Worm (Caenorhabditis elegans): ENCODE data around the gene snr-3.

The snr-3 gene

ce11 chrII:6489711-6490184 is at the start of gene snr-3, which contains the start of gene rsp-5:
Gene snr-3 (minus strand): TSS chrII:6489761.
Gene rsp-5 (plus strand): TSS chrII:6490165.
- TF ChIP-seq nhr-71 (tag; optimal IDR thresholded peaks at IDR 0.05) (peak; percentile 81), mab-9 (GFP tag; IDR thresholded peaks at IDR 0.05) (no peak), pag-3 (tag; optimal IDR thresholded peaks at IDR 0.05; ENCODE audit: borderline replicate concordance, insufficient read depth) (no peak), blmp-1 (tag; optimal IDR thresholded peaks at IDR 0.05) (peak; percentile 77), nhr-19 (GFP tag; conservative IDR thresholded peaks at IDR 0.05) (peak; percentile 74), snpc-4 (tag; optimal IDR thresholded peaks at IDR 0.05) (peak; percentile 57), jun-1 (tag; optimal IDR thresholded peaks at IDR 0.05) (peak; percentile 33), vab-15 (tag; optimal IDR thresholded peaks at IDR 0.05) (no peak), C16A3.4 (tag; optimal IDR thresholded peaks at IDR 0.05) (peak; percentile 76), efl-3 (GFP tag; optimal IDR thresholded peaks at IDR 0.05) (no peak), nhr-90 (tag; optimal IDR thresholded peaks at IDR 0.05; ENCODE audit: poor library complexity) (peak; percentile 51), ces-1 (GFP tag; optimal IDR thresholded peaks at IDR 0.05) (no peak), lir-3 (tag; optimal IDR thresholded peaks at IDR 0.05; ENCODE audit: poor library complexity) (no peak), hlh-4 (tag; optimal IDR thresholded peaks at IDR 0.05) (no peak), swsn-7 (tag; optimal IDR thresholded peaks at IDR 0.05) (peak; percentile 52), lin-13 (GFP tag; optimal IDR thresholded peaks at IDR 0.05) (peak; percentile 67), zag-1 (tag; optimal IDR thresholded peaks at IDR 0.05) (no peak), pax-3 (tag; optimal IDR thresholded peaks at IDR 0.05) (no peak), nhr-77 (tag; optimal IDR thresholded peaks at IDR 0.05) (peak; percentile 68), hlh-17 (GFP tag; optimal IDR thresholded peaks at IDR 0.05; ENCODE audit: borderline replicate concordance) (no peak), hpl-2 (GFP tag; optimal IDR thresholded peaks at IDR 0.05) (no peak), dpl-1 (GFP tag; optimal IDR thresholded peaks at IDR 0.05) (peak; percentile 71 to 86 (median 80)), nhr-11 (tag; optimal IDR thresholded peaks at IDR 0.05) (no peak), tbx-2 (tag; optimal IDR thresholded peaks at IDR 0.05) (peak; percentile 51), egl-13 (tag; optimal IDR thresholded peaks at IDR 0.05) (no peak), ztf-4 (tag; optimal IDR thresholded peaks at IDR 0.05) (no peak), irx-1 (tag; optimal IDR thresholded peaks at IDR 0.05) (peak; percentile 22), sup-37 (GFP tag; optimal IDR thresholded peaks at IDR 0.05) (no peak), mef-2 (tag; optimal IDR thresholded peaks at IDR 0.05) (peak; percentile 7), aly-2 (tag; optimal IDR thresholded peaks at IDR 0.05) (no peak), egl-27 (tag; optimal IDR thresholded peaks at IDR 0.05) (no peak), lin-39 (tag; optimal IDR thresholded peaks at IDR 0.05) (no peak), nhr-76 (tag; optimal IDR thresholded peaks at IDR 0.05) (no peak), lin-15B (tag; optimal IDR thresholded peaks at IDR 0.05) (peak; percentile 70), snu-23 (GFP tag; optimal IDR thresholded peaks at IDR 0.05) (peak; percentile 70), skn-1 (tag; optimal IDR thresholded peaks at IDR 0.05) (peak; percentile 46), elt-2 (tag; optimal IDR thresholded peaks at IDR 0.05) (peak; percentile 32), unc-130 (tag; optimal IDR thresholded peaks at IDR 0.05) (no peak), nhr-20 (tag; optimal IDR thresholded peaks at IDR 0.05) (peak; percentile 63), C34B4.2 (tag; optimal IDR thresholded peaks at IDR 0.05) (no peak), lin-14 (GFP tag; optimal IDR thresholded peaks at IDR 0.05) (peak; percentile 65), lsy-2 (tag; optimal IDR thresholded peaks at IDR 0.05) (peak; percentile 98 to 99), zip-4 (GFP tag; optimal IDR thresholded peaks at IDR 0.05) (no peak), ceh-63 (GFP tag; optimal IDR thresholded peaks at IDR 0.05) (no peak), grh-1 (GFP tag; IDR thresholded peaks at IDR 0.05) (peak; percentile 43; the same call in 1 of the 2 replicates), ceh-8 (GFP tag; optimal IDR thresholded peaks at IDR 0.05) (no peak), dsc-1 (tag; optimal IDR thresholded peaks at IDR 0.05) (peak; percentile 60), fos-1 (tag; optimal IDR thresholded peaks at IDR 0.05) (no peak), ceh-88 (GFP tag; IDR thresholded peaks at IDR 0.05) (no peak), nhr-84 (tag; optimal IDR thresholded peaks at IDR 0.05) (no peak), ztf-11 (tag; optimal IDR thresholded peaks at IDR 0.05) (peak in 1 of 2 experiments; percentile 32), pqm-1 (tag; optimal IDR thresholded peaks at IDR 0.05) (no peak)
